Fruit fly (Drosophila melanogaster) S2 (cell line): ENCODE measurements around the gene CG6652.

Experiments
- CG8478 ChIP-seq: fragments of >200 bp; optimal IDR thresholded peaks from 2 replicates; lab custom pipeline; 2018
- CTCF ChIP-seq, 2 experiments: fragments of >200 bp; optimal IDR thresholded peaks; 2 replicates each; lab custom pipeline; 2018

- no peak for TF ChIP-seq CG8478
- no peak for TF ChIP-seq CTCF (optimal IDR thresholded peaks at IDR 0.05; lab: Kevin White, UChicago)
Measured at dm6 chr3L:17007041-17007471, 15.6 kb downstream of the CG6652 start.
